Fruit fly (Drosophila melanogaster) whole organism, embryonic: ENCODE measurements around the gene CG14646.
A peak's percentile ranks its signal among the peaks of the same experiment; 100 is the strongest.

Experiments
- Abd-B ChIP-seq: fragments of 200-800 bp; sonication (Bioruptor generic); optimal IDR thresholded peaks from 2 replicates; lab custom pipeline; 2018; ENCODE audit warnings: missing biosample characterization, mild to moderate bottlenecking, missing genetic modification characterization, moderate library complexity
- Adf1 ChIP-seq: fragments of 200-800 bp; sonication (Bioruptor generic); IDR thresholded peaks from 2 replicates; pipeline ENCODE4 v1.3.6; 2022; ENCODE audit warnings: missing biosample characterization, missing genetic modification characterization
- BtbVII ChIP-seq: fragments of 200-800 bp; sonication (Bioruptor generic); optimal IDR thresholded peaks from 3 replicates; lab custom pipeline; 2017; ENCODE audit warnings: missing biosample characterization, mild to moderate bottlenecking, missing genetic modification characterization
- CG11560 ChIP-seq: fragments of 200-800 bp; sonication (Bioruptor generic); IDR thresholded peaks from 3 replicates; pipeline ENCODE4 v1.3.6; 2022; ENCODE audit warnings: missing biosample characterization, missing genetic modification characterization
- CG12942 ChIP-seq: fragments of 200-800 bp; sonication (Bioruptor generic); optimal IDR thresholded peaks from 3 replicates; lab custom pipeline; 2016; ENCODE audit warnings: missing biosample characterization, missing genetic modification characterization
- CG16813 ChIP-seq: fragments of 200-800 bp; sonication (Bioruptor generic); IDR thresholded peaks from 3 replicates; pipeline ENCODE4 v1.3.6; 2022; ENCODE audit warnings: missing biosample characterization, missing genetic modification characterization; ENCODE audit not compliant: partially characterized antibody
- CG16815 ChIP-seq: fragments of 200-800 bp; sonication (Bioruptor generic); optimal IDR thresholded peaks from 3 replicates; lab custom pipeline; 2017; ENCODE audit warnings: missing biosample characterization, mild to moderate bottlenecking, missing genetic modification characterization
- CG17328 ChIP-seq: fragments of 200-800 bp; sonication (Bioruptor generic); IDR thresholded peaks from 2 replicates; pipeline ENCODE4 v1.3.6; 2022; ENCODE audit warnings: missing biosample characterization, missing genetic modification characterization
- CG2116 ChIP-seq: fragments of 200-800 bp; sonication (Bioruptor generic); optimal IDR thresholded peaks from 3 replicates; lab custom pipeline; 2018; ENCODE audit warnings: missing biosample characterization, mild to moderate bottlenecking, missing genetic modification characterization
- CG30403 ChIP-seq: fragments of 200-800 bp; sonication (Bioruptor generic); optimal IDR thresholded peaks from 3 replicates; lab custom pipeline; 2016; ENCODE audit warnings: missing biosample characterization, missing genetic modification characterization
- CG31365 ChIP-seq: fragments of 200-800 bp; sonication (Bioruptor generic); optimal IDR thresholded peaks from 2 replicates; lab custom pipeline; 2018; ENCODE audit warnings: missing biosample characterization, mild to moderate bottlenecking, missing genetic modification characterization
- CG3847 ChIP-seq: fragments of 200-800 bp; sonication (Bioruptor generic); IDR thresholded peaks from 2 replicates; pipeline ENCODE4 v1.3.6; 2022; ENCODE audit warnings: missing biosample characterization, missing genetic modification characterization
- CG5953 ChIP-seq: fragments of 200-800 bp; sonication (Bioruptor generic); IDR thresholded peaks from 2 replicates; pipeline ENCODE4 v1.3.6; 2022; ENCODE audit warnings: missing biosample characterization, missing genetic modification characterization
- CG8359 ChIP-seq: fragments of 200-800 bp; sonication (Bioruptor generic); optimal IDR thresholded peaks from 2 replicates; lab custom pipeline; 2017; ENCODE audit warnings: missing biosample characterization, mild to moderate bottlenecking, missing genetic modification characterization, borderline replicate concordance
- CG9876 ChIP-seq: fragments of 200-800 bp; sonication (Bioruptor generic); optimal IDR thresholded peaks from 2 replicates; lab custom pipeline; 2016; ENCODE audit warnings: missing biosample characterization, missing genetic modification characterization
- CG9932 ChIP-seq: fragments of 200-800 bp; sonication (Bioruptor generic); IDR thresholded peaks from 2 replicates; pipeline ENCODE4 v1.3.6; 2022; ENCODE audit warnings: missing biosample characterization, missing genetic modification characterization
- Deaf1 ChIP-seq: fragments of 200-800 bp; optimal IDR thresholded peaks from 3 replicates; lab custom pipeline; 2019; ENCODE audit warnings: missing biosample characterization, mild to moderate bottlenecking, missing genetic modification characterization, moderate library complexity
- E2f1 ChIP-seq: fragments of 200-800 bp; sonication (Bioruptor generic); IDR thresholded peaks from 2 replicates; pipeline ENCODE4 v1.3.6; 2022; ENCODE audit warnings: missing biosample characterization, missing genetic modification characterization
- Fer1 ChIP-seq: fragments of 200-800 bp; sonication (Bioruptor generic); optimal IDR thresholded peaks from 2 replicates; lab custom pipeline; 2017; ENCODE audit warnings: missing biosample characterization, mild to moderate bottlenecking, missing genetic modification characterization
- HmgZ ChIP-seq: fragments of 200-800 bp; sonication (Bioruptor generic); optimal IDR thresholded peaks from 2 replicates; lab custom pipeline; 2018; ENCODE audit warnings: missing biosample characterization, mild to moderate bottlenecking, missing genetic modification characterization
- Hr78 ChIP-seq, 2 experiments: fragments of 200-800 bp in 1 of 2; fragments of >200 bp in 1 of 2; sonication (Bioruptor generic) in 1 of 2; optimal IDR thresholded peaks; 2 replicates each; lab custom pipeline; 2017 to 2019; ENCODE audit warnings: missing biosample characterization in 2 of 2, missing genetic modification characterization in 2 of 2, mild to moderate bottlenecking in 1 of 2, moderate library complexity in 1 of 2
- Jarid2 ChIP-seq: fragments of 200-800 bp; sonication (Bioruptor generic); optimal IDR thresholded peaks from 3 replicates; lab custom pipeline; 2017; ENCODE audit warnings: mild to moderate bottlenecking, missing biosample characterization, missing genetic modification reagents, missing genetic modification characterization
- MESR4 ChIP-seq: fragments of 200-800 bp; sonication (Bioruptor generic); optimal IDR thresholded peaks from 2 replicates; lab custom pipeline; 2018; ENCODE audit warnings: missing biosample characterization, mild to moderate bottlenecking, missing genetic modification characterization, moderate library complexity
- Max ChIP-seq: fragments of 200-800 bp; sonication (Bioruptor generic); optimal IDR thresholded peaks from 2 replicates; lab custom pipeline; 2016; ENCODE audit warnings: missing biosample characterization, mild to moderate bottlenecking, missing genetic modification characterization
- Med ChIP-seq: fragments of 200-800 bp; sonication (Bioruptor generic); peaks from one replicate; lab custom pipeline; 2016; ENCODE audit warnings: missing biosample characterization, missing genetic modification characterization, mild to moderate bottlenecking, inconsistent platforms, moderate library complexity
- Oli ChIP-seq: fragments of 200-800 bp; sonication (Bioruptor generic); optimal IDR thresholded peaks from 2 replicates; lab custom pipeline; 2018; ENCODE audit warnings: missing biosample characterization, mild to moderate bottlenecking, missing genetic modification characterization, moderate library complexity
- ab ChIP-seq: fragments of 200-800 bp; sonication (Bioruptor generic); optimal IDR thresholded peaks from 2 replicates; lab custom pipeline; 2016; ENCODE audit warnings: missing biosample characterization, missing genetic modification characterization
- bab2 ChIP-seq: fragments of 200-800 bp; sonication (Bioruptor generic); optimal IDR thresholded peaks from 2 replicates; lab custom pipeline; 2016; ENCODE audit warnings: missing biosample characterization, missing genetic modification characterization
- bcd ChIP-seq: fragments of 200-800 bp; sonication (Bioruptor generic); optimal IDR thresholded peaks from 2 replicates; lab custom pipeline; 2017; ENCODE audit warnings: missing biosample characterization, mild to moderate bottlenecking, missing genetic modification characterization
- bowl ChIP-seq: fragments of 200-800 bp; sonication (Bioruptor generic); IDR thresholded peaks from 2 replicates; pipeline ENCODE4 v1.3.6; 2022; ENCODE audit warnings: missing biosample characterization, missing genetic modification characterization
- br ChIP-seq: fragments of >200 bp; optimal IDR thresholded peaks from 2 replicates; lab custom pipeline; 2017
- cad ChIP-seq: fragments of >200 bp; optimal IDR thresholded peaks from 2 replicates; lab custom pipeline; 2017; ENCODE audit warnings: missing biosample characterization, missing genetic modification characterization
- cato ChIP-seq: fragments of 200-800 bp; sonication (Bioruptor generic); optimal IDR thresholded peaks from 2 replicates; lab custom pipeline; 2016; ENCODE audit warnings: missing biosample characterization, missing genetic modification characterization, borderline replicate concordance
- dan ChIP-seq: fragments of 200-800 bp; sonication (Bioruptor generic); IDR thresholded peaks from 2 replicates; pipeline ENCODE4 v1.3.6; 2022; ENCODE audit warnings: missing biosample characterization, missing genetic modification characterization
- dimm ChIP-seq: fragments of 200-800 bp; sonication (Bioruptor generic); IDR thresholded peaks from 2 replicates; pipeline ENCODE4 v1.3.6; 2022; ENCODE audit warnings: missing biosample characterization, missing genetic modification characterization
- dmrt11E ChIP-seq: fragments of 200-800 bp; sonication (Bioruptor generic); optimal IDR thresholded peaks from 3 replicates; lab custom pipeline; 2018; ENCODE audit warnings: missing biosample characterization, mild to moderate bottlenecking, missing genetic modification characterization, moderate library complexity
- esg ChIP-seq: fragments of 200-800 bp; sonication (Bioruptor generic); conservative IDR thresholded peaks from 2 replicates; pipeline ENCODE4 v1.3.6; 2022; ENCODE audit warnings: missing biosample characterization, missing genetic modification characterization
- gsb ChIP-seq: fragments of 200-800 bp; sonication (Bioruptor generic); IDR thresholded peaks from 2 replicates; pipeline ENCODE4 v1.3.6; 2022; ENCODE audit warnings: missing biosample characterization, missing genetic modification characterization
- mirr ChIP-seq: fragments of 200-800 bp; sonication (Bioruptor generic); optimal IDR thresholded peaks from 3 replicates; lab custom pipeline; 2018; ENCODE audit warnings: missing biosample characterization, mild to moderate bottlenecking, missing genetic modification characterization
- nerfin-1 ChIP-seq: fragments of 200-800 bp; sonication (Bioruptor generic); optimal IDR thresholded peaks from 3 replicates; lab custom pipeline; 2019; ENCODE audit warnings: missing biosample characterization, mild to moderate bottlenecking, missing genetic modification characterization, moderate library complexity
- nom ChIP-seq: fragments of 200-800 bp; sonication (Bioruptor generic); optimal IDR thresholded peaks from 2 replicates; lab custom pipeline; 2017; ENCODE audit warnings: missing biosample characterization, missing genetic modification characterization, mild to moderate bottlenecking, moderate library complexity, missing genetic modification reagents
- oc ChIP-seq: fragments of 200-800 bp; sonication (Bioruptor generic); optimal IDR thresholded peaks from 2 replicates; lab custom pipeline; 2018; ENCODE audit warnings: missing biosample characterization, mild to moderate bottlenecking, missing genetic modification characterization, moderate library complexity
- org-1 ChIP-seq: fragments of 200-800 bp; sonication (Bioruptor generic); optimal IDR thresholded peaks from 2 replicates; lab custom pipeline; 2017; ENCODE audit warnings: missing biosample characterization, missing genetic modification characterization
- pita ChIP-seq: fragments of 200-800 bp; sonication (Bioruptor generic); optimal IDR thresholded peaks from 2 replicates; lab custom pipeline; 2017; ENCODE audit warnings: missing biosample characterization, mild to moderate bottlenecking, missing genetic modification characterization
- pnt ChIP-seq: fragments of 200-800 bp; sonication (Bioruptor generic); optimal IDR thresholded peaks from 3 replicates; lab custom pipeline; 2016; ENCODE audit warnings: missing biosample characterization, missing genetic modification characterization
- ranshi ChIP-seq: fragments of 200-800 bp; sonication (Bioruptor generic); IDR thresholded peaks from 2 replicates; pipeline ENCODE4 v1.3.6; 2022; ENCODE audit warnings: missing biosample characterization, missing genetic modification characterization
- rib ChIP-seq: fragments of 200-800 bp; sonication (Bioruptor generic); IDR thresholded peaks from 2 replicates; pipeline ENCODE4 v1.3.6; 2022; ENCODE audit warnings: missing biosample characterization, missing genetic modification characterization
- row ChIP-seq: fragments of 200-800 bp; sonication (Bioruptor generic); IDR thresholded peaks from 3 replicates; pipeline ENCODE4 v1.3.6; 2022; ENCODE audit warnings: missing biosample characterization, missing genetic modification characterization
- ssp ChIP-seq: fragments of 200-800 bp; sonication (Bioruptor generic); IDR thresholded peaks from 2 replicates; pipeline ENCODE4 v1.3.6; 2022; ENCODE audit warnings: missing biosample characterization, missing genetic modification characterization
- vvl ChIP-seq: fragments of 200-800 bp; sonication (Bioruptor generic); IDR thresholded peaks from 2 replicates; pipeline ENCODE4 v1.3.6; 2022; ENCODE audit warnings: missing biosample characterization, missing genetic modification characterization
- zfh2 ChIP-seq: fragments of 200-800 bp; sonication (Bioruptor generic); optimal IDR thresholded peaks from 2 replicates; lab custom pipeline; 2016; ENCODE audit warnings: missing biosample characterization, missing genetic modification characterization

Gene CG14646

dm6 chr3R:4433441-4434077 lies 43.4 kb downstream of the CG14646 start, which contains the start of the genes eIF3a and CG1074 (continued):
- TF ChIP-seq CG12942 (peak; percentile 22), CG16813 (GFP tag; lab: Robert Waterston, UW) (peak; percentile 97), br (no peak), CG5953 (no peak), CG8359 (GFP tag; lab: Kevin White, UChicago) (no peak), mirr (GFP tag; lab: Kevin White, UChicago) (peak; percentile 85), CG17328 (peak; percentile 50; the same call in 1 of the 2 replicates), CG9876 (GFP tag; lab: Kevin White, UChicago) (peak; percentile 36), CG9932 (GFP tag; lab: Robert Waterston, UW) (peak; percentile 84), HmgZ (tag; lab: Kevin White, UChicago) (peak; percentile 87), nerfin-1 (peak; percentile 75), dan (no peak), Hr78 (GFP tag; optimal IDR thresholded peaks at IDR 0.05; lab: Kevin White, UChicago) (no peak), Oli (tag; lab: Kevin White, UChicago) (no peak), zfh2 (GFP tag; lab: Kevin White, UChicago) (peak; percentile 52), bab2 (no peak), Med (GFP tag; lab: Kevin White, UChicago) (peak; percentile 97), CG2116 (GFP tag; lab: Kevin White, UChicago) (peak; percentile 100), CG16815 (GFP tag; lab: Kevin White, UChicago) (no peak), row (peak; percentile 63), dmrt11E (peak; percentile 35), bowl (GFP tag; lab: Robert Waterston, UW) (no peak), Fer1 (GFP tag; lab: Kevin White, UChicago) (peak; percentile 82), ranshi (GFP tag; lab: Robert Waterston, UW) (peak; percentile 64), MESR4 (GFP tag; lab: Kevin White, UChicago) (peak; percentile 98), CG3847 (peak; percentile 81), dimm (GFP tag; lab: Robert Waterston, UW) (0 out of 2 replicates have a peak, but pooled peaks have one; percentile 19), esg (no peak), oc (tag; lab: Kevin White, UChicago) (no peak), CG11560 (tag; lab: Robert Waterston, UW) (no peak), Max (GFP tag; lab: Kevin White, UChicago) (peak; percentile 93), CG31365 (tag; lab: Kevin White, UChicago) (peak; percentile 60), BtbVII (GFP tag; lab: Kevin White, UChicago) (peak; percentile 73), cato (GFP tag; lab: Kevin White, UChicago) (no peak), Abd-B (no peak), gsb (GFP tag; lab: Robert Waterston, UW) (peak; percentile 44), Adf1 (GFP tag; lab: Robert Waterston, UW) (peak; percentile 52), rib (GFP tag; lab: Robert Waterston, UW) (peak; percentile 80), Jarid2 (GFP tag; lab: Kevin White, UChicago) (no peak), bcd (GFP tag; lab: Kevin White, UChicago) (peak; percentile 73), E2f1 (GFP tag; lab: Robert Waterston, UW) (peak; percentile 49; the same call in 1 of the 2 replicates), cad (GFP tag; lab: Kevin White, UChicago) (no peak), pita (no peak), pnt (GFP tag; lab: Kevin White, UChicago) (no peak), vvl (peak; percentile 85), org-1 (no peak), CG30403 (GFP tag; lab: Kevin White, UChicago) (peak; percentile 52), nom (GFP tag; lab: Kevin White, UChicago) (peak; percentile 83), ab (GFP tag; lab: Kevin White, UChicago) (no peak), Deaf1 (tag; lab: Kevin White, UChicago) (peak; percentile 71), ssp (GFP tag; lab: Robert Waterston, UW) (peak; percentile 50)
